Fruit fly (Drosophila melanogaster) whole organism, wandering third instar larva: ENCODE data around the gene CG9733.
A peak's percentile ranks its signal among the peaks of the same experiment; 100 is the strongest.

Experiments
- CG32264 ChIP-seq: fragments of 200-800 bp; sonication (Bioruptor generic); optimal IDR thresholded peaks from 2 replicates; lab custom pipeline; 2016; ENCODE audit warnings: missing biosample characterization, missing genetic modification characterization
- Dfd ChIP-seq: fragments of >200 bp; optimal IDR thresholded peaks from 2 replicates; lab custom pipeline; 2017; ENCODE audit warnings: missing biosample characterization, missing genetic modification characterization
- Jra ChIP-seq: sonication (Bioruptor generic); optimal IDR thresholded peaks from 2 replicates; lab custom pipeline; 2016; ENCODE audit warnings: missing biosample characterization, missing genetic modification characterization
- Myc ChIP-seq: fragments of >200 bp; optimal IDR thresholded peaks from 2 replicates; lab custom pipeline; 2017
- Rel ChIP-seq, 2 experiments: fragments of 200-800 bp; sonication (Bioruptor generic) in 1 of 2; optimal IDR thresholded peaks; 2 replicates in 1 of 2; 3 replicates in 1 of 2; lab custom pipeline; 2016 to 2019; ENCODE audit warnings: mild to moderate bottlenecking in 2 of 2, missing biosample characterization in 2 of 2, missing genetic modification characterization in 2 of 2, moderate library complexity in 1 of 2
- Sp1 ChIP-seq: fragments of 200-800 bp; sonication (Bioruptor generic); optimal IDR thresholded peaks from 3 replicates; lab custom pipeline; 2019; ENCODE audit warnings: missing biosample characterization, mild to moderate bottlenecking, missing genetic modification characterization, moderate library complexity
- br ChIP-seq: fragments of 200-800 bp; sonication (Bioruptor generic); optimal IDR thresholded peaks from 2 replicates; lab custom pipeline; 2016; ENCODE audit warnings: missing biosample characterization, missing genetic modification characterization
- h ChIP-seq: fragments of 200-800 bp; sonication (Bioruptor generic); optimal IDR thresholded peaks from 3 replicates; lab custom pipeline; 2016; ENCODE audit warnings: missing biosample characterization, mild to moderate bottlenecking, missing genetic modification characterization
- jim ChIP-seq: fragments of 175-275, 200-325 bp; sonication (Bioruptor generic); optimal IDR thresholded peaks from 2 replicates; lab custom pipeline; 2016; ENCODE audit warnings: missing biosample characterization, mild to moderate bottlenecking, missing genetic modification characterization
- lola ChIP-seq: fragments of >200 bp; optimal IDR thresholded peaks from 2 replicates; lab custom pipeline; 2017; ENCODE audit warnings: missing biosample characterization, missing genetic modification characterization
- pan ChIP-seq: fragments of >200 bp; optimal IDR thresholded peaks from 2 replicates; lab custom pipeline; 2017
- psq ChIP-seq: fragments of 200-800 bp; sonication (Bioruptor generic); optimal IDR thresholded peaks from 3 replicates; lab custom pipeline; 2017; ENCODE audit warnings: missing biosample characterization, mild to moderate bottlenecking, missing genetic modification characterization, moderate library complexity
- sv ChIP-seq: fragments of 200-800 bp; sonication (Bioruptor generic); optimal IDR thresholded peaks from 3 replicates; lab custom pipeline; 2016; ENCODE audit warnings: missing biosample characterization, missing genetic modification characterization
- usp ChIP-seq: fragments of >200 bp; optimal IDR thresholded peaks from 2 replicates; lab custom pipeline; 2017; ENCODE audit warnings: missing biosample characterization, missing genetic modification characterization

DNA sequence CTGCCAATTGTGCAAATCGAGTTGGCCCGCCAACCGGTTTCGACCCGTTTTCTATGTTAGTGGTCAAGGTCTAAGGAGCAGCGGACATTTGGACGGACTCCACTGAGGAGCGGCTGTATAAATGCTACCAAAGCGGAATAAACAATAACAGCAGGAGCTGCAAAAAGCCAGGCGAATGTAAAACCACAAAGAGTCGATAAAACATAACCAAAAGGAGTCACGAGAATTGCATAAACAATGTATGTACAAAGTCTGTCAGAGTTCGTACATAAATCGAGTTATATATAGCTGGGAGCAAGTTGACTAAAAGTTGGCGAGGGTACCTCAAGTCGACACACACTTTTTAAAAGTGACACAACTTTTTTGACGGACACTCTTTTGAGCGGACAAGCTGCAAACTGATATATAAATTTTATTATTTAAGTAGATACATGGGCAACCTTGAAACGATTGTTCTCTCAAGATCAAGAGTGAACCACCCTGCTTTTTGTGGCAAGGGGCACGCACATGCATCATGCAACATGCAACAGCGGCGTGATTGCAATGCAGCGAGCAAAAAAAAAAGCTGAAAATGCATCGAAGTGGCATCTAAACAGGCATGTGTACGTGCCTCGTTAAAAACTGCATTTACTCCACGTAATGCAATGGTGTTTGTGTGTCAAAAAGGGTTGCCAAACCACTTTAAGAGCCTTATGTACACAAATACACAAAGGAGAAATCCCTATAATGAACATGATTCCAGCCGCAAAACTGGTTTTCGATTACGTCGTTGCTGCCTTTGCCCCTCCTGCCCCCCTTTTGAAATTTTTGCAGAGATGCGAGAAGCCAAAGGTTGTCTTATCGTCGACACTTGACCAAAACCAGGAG is 9.0 kb upstream of the CG9733 start:
- peak; percentile 97 for TF ChIP-seq h
- TF ChIP-seq Myc (lab: Kevin White, UChicago): no peak
- no peak for TF ChIP-seq pan (lab: Kevin White, UChicago)
- peak; percentile 94 for TF ChIP-seq Rel (GFP tag; optimal IDR thresholded peaks at IDR 0.05; lab: Kevin White, UChicago)
- peak; percentile 89 for TF ChIP-seq Rel (tag; optimal IDR thresholded peaks at IDR 0.05; lab: Kevin White, UChicago)
- TF ChIP-seq usp: no peak
- peak; percentile 96 for TF ChIP-seq psq (GFP tag; lab: Kevin White, UChicago)
- peak; percentile 97 for TF ChIP-seq Sp1
- TF ChIP-seq lola (GFP tag; lab: Kevin White, UChicago): no peak
- TF ChIP-seq Jra: peak; percentile 69
- TF ChIP-seq Dfd (GFP tag; lab: Kevin White, UChicago): no peak
- TF ChIP-seq CG32264: peak; percentile 74
- no peak for TF ChIP-seq jim (GFP tag; lab: Kevin White, UChicago)
- TF ChIP-seq sv (GFP tag; lab: Kevin White, UChicago): no peak
- TF ChIP-seq br (GFP tag; lab: Kevin White, UChicago): peak; percentile 90
